Worm (Caenorhabditis elegans): ENCODE measurements around the gene F26A10.2.

ce11 chrX:7645313-7645712 is at the start of gene F26A10.2:
- no peak for TF ChIP-seq pag-3 (tag; optimal IDR thresholded peaks at IDR 0.05; ENCODE audit: borderline replicate concordance)
- TF ChIP-seq sdc-2 (tag; optimal IDR thresholded peaks at IDR 0.05): no peak
- no peak for TF ChIP-seq pha-4 (tag; optimal IDR thresholded peaks at IDR 0.05)
- TF ChIP-seq ttx-3 (tag; optimal IDR thresholded peaks at IDR 0.05): no peak
- no peak for TF ChIP-seq fkh-10 (GFP tag; optimal IDR thresholded peaks at IDR 0.05)
- TF ChIP-seq ceh-45 (GFP tag; IDR thresholded peaks at IDR 0.05): no peak
- no peak for TF ChIP-seq pqm-1 (tag; optimal IDR thresholded peaks at IDR 0.05)
- TF ChIP-seq ets-4 (tag; optimal IDR thresholded peaks at IDR 0.05): no peak
- TF ChIP-seq unc-55 (GFP tag; optimal IDR thresholded peaks at IDR 0.05): no peak
- no peak for TF ChIP-seq odd-2 (tag; optimal IDR thresholded peaks at IDR 0.05)
- no peak for TF ChIP-seq ama-1 (optimal IDR thresholded peaks at IDR 0.05)

Data from whole organism, late embryonic.